Worm (Caenorhabditis elegans) whole organism, young adult: Measurements from ENCODE around the gene msrp-3.
"Not testable (repeated sequence)": the region's sequence is repeated elsewhere in the genome, so short reads cannot be mapped to it uniquely, and the experiment has no call there.

Experiments used
- B0336.3 ChIP-seq: fragments of 200-800 bp; sonication (Bioruptor generic); IDR thresholded peaks from 2 replicates; pipeline ENCODE4 v1.3.6; 2022; ENCODE audit warnings: missing genetic modification characterization, missing compliant biosample characterization
- F10E7.11 ChIP-seq: sonication (generic microtip); optimal IDR thresholded peaks from 2 replicates; lab custom pipeline; 2017; ENCODE audit warnings: mild to moderate bottlenecking, missing genetic modification characterization, moderate library complexity, missing compliant biosample characterization
- F22D6.2 ChIP-seq: sonication (generic microtip); optimal IDR thresholded peaks from 2 replicates; lab custom pipeline; 2016; ENCODE audit warnings: mild to moderate bottlenecking, missing genetic modification characterization, missing compliant biosample characterization
- F37B4.10 ChIP-seq: fragments of 200-800 bp; sonication (Bioruptor generic); IDR thresholded peaks from 2 replicates; pipeline ENCODE4 v1.3.6; 2022; ENCODE audit warnings: missing genetic modification characterization, missing compliant biosample characterization
- F49E8.2 ChIP-seq: sonication (generic microtip); optimal IDR thresholded peaks from 3 replicates; lab custom pipeline; 2017; ENCODE audit warnings: missing genetic modification characterization, mild to moderate bottlenecking, missing compliant biosample characterization, antibody characterized with exemption, moderate library complexity; ENCODE audit not compliant: insufficient read depth
- F57C9.4 ChIP-seq: sonication (generic microtip); optimal IDR thresholded peaks from 2 replicates; lab custom pipeline; 2017; ENCODE audit warnings: mild to moderate bottlenecking, missing genetic modification characterization, missing compliant biosample characterization
- K11D2.4 ChIP-seq: fragments of 200-800 bp; sonication (Bioruptor generic); IDR thresholded peaks from 2 replicates; pipeline ENCODE4 v1.3.6; 2022; ENCODE audit warnings: missing genetic modification reagents, missing genetic modification characterization, missing compliant biosample characterization
- K12H6.12 ChIP-seq: fragments of 200-800 bp; sonication (Bioruptor generic); optimal IDR thresholded peaks from 2 replicates; lab custom pipeline; 2018; ENCODE audit warnings: mild to moderate bottlenecking, missing genetic modification characterization, missing compliant biosample characterization
- T07F8.4 ChIP-seq: sonication (generic microtip); optimal IDR thresholded peaks from 2 replicates; lab custom pipeline; 2016; ENCODE audit warnings: mild to moderate bottlenecking, missing genetic modification characterization, moderate library complexity, missing compliant biosample characterization
- Y79H2A.3 ChIP-seq: fragments of 200-800 bp; sonication (Bioruptor generic); conservative IDR thresholded peaks from 2 replicates; pipeline ENCODE4 v1.3.6; 2022; ENCODE audit warnings: missing genetic modification reagents, missing genetic modification characterization, missing compliant biosample characterization
- ama-1 ChIP-seq, 3 experiments: fragments of 150-350 bp in 1 of 3; sonication (generic microtip) in 2 of 3; optimal IDR thresholded peaks; 2 replicates each; lab custom pipeline; 2014 to 2018; ENCODE audit warnings: missing biosample characterization in 2 of 3, missing genetic modification characterization in 2 of 3, missing genetic modification reagents in 2 of 3
- athp-1 ChIP-seq: sonication (generic microtip); optimal IDR thresholded peaks from 2 replicates; lab custom pipeline; 2017; ENCODE audit warnings: mild to moderate bottlenecking, missing genetic modification characterization, missing compliant biosample characterization
- attf-5 ChIP-seq: fragments of 200-800 bp; sonication (Bioruptor generic); optimal IDR thresholded peaks from 2 replicates; lab custom pipeline; 2018; ENCODE audit warnings: mild to moderate bottlenecking, missing genetic modification characterization, missing compliant biosample characterization
- bed-1 ChIP-seq: fragments of 200-800 bp; sonication (Bioruptor generic); IDR thresholded peaks from 2 replicates; pipeline ENCODE4 v1.3.6; 2022; ENCODE audit warnings: missing genetic modification reagents, missing genetic modification characterization, missing compliant biosample characterization
- ceh-27 ChIP-seq: fragments of 200-800 bp; sonication (Bioruptor generic); optimal IDR thresholded peaks from 2 replicates; lab custom pipeline; 2018; ENCODE audit warnings: mild to moderate bottlenecking, missing genetic modification characterization, moderate library complexity, missing compliant biosample characterization
- ceh-58 ChIP-seq: fragments of 200-800 bp; sonication (Bioruptor generic); IDR thresholded peaks from 2 replicates; pipeline ENCODE4 v1.3.6; 2022; ENCODE audit warnings: missing genetic modification characterization, missing compliant biosample characterization
- chd-7 ChIP-seq: sonication (generic microtip); optimal IDR thresholded peaks from 2 replicates; lab custom pipeline; 2016; ENCODE audit warnings: mild to moderate bottlenecking, missing genetic modification characterization, moderate library complexity, missing compliant biosample characterization
- ekl-4 ChIP-seq: fragments of 200-800 bp; sonication (Bioruptor generic); IDR thresholded peaks from 2 replicates; pipeline ENCODE4 v1.3.6; 2022; ENCODE audit warnings: missing genetic modification reagents, missing genetic modification characterization, missing compliant biosample characterization
- let-526 ChIP-seq: fragments of 200-800 bp; sonication (Bioruptor generic); IDR thresholded peaks from 2 replicates; pipeline ENCODE4 v1.3.6; 2022; ENCODE audit warnings: missing genetic modification reagents, missing genetic modification characterization, missing compliant biosample characterization
- lin-35 ChIP-seq, 3 experiments: fragments of 150-350 bp in 2 of 3; sonication (generic microtip) in 1 of 3; optimal IDR thresholded peaks; 2 replicates each; lab custom pipeline; 2014 to 2018; ENCODE audit warnings: missing biosample characterization in 3 of 3, missing genetic modification characterization in 3 of 3, missing genetic modification reagents in 3 of 3
- lin-40 ChIP-seq: sonication (generic microtip); optimal IDR thresholded peaks from 2 replicates; lab custom pipeline; 2016; ENCODE audit warnings: missing genetic modification characterization, mild to moderate bottlenecking, missing compliant biosample characterization, missing genotype, missing genetic modification reagents
- lin-54 ChIP-seq: fragments of 200-800 bp; sonication (Bioruptor generic); optimal IDR thresholded peaks from 2 replicates; lab custom pipeline; 2018; ENCODE audit warnings: mild to moderate bottlenecking, missing genetic modification characterization, missing compliant biosample characterization
- lir-1 ChIP-seq: fragments of 200-800 bp; sonication (Bioruptor generic); conservative IDR thresholded peaks from 2 replicates; pipeline ENCODE4 v1.3.6; 2022; ENCODE audit warnings: missing genetic modification reagents, missing genetic modification characterization, missing compliant biosample characterization
- lsl-1 ChIP-seq: fragments of 200-800 bp; sonication (Bioruptor generic); optimal IDR thresholded peaks from 2 replicates; lab custom pipeline; 2018; ENCODE audit warnings: mild to moderate bottlenecking, missing genetic modification characterization, moderate library complexity, missing compliant biosample characterization
- lsy-27 ChIP-seq: sonication (generic microtip); optimal IDR thresholded peaks from 2 replicates; lab custom pipeline; 2017; ENCODE audit warnings: missing genetic modification characterization, mild to moderate bottlenecking, missing compliant biosample characterization, antibody characterized with exemption, missing genotype, borderline replicate concordance; ENCODE audit not compliant: insufficient read depth
- mcd-1 ChIP-seq: fragments of 200-800 bp; sonication (Bioruptor generic); IDR thresholded peaks from 2 replicates; pipeline ENCODE4 v1.3.6; 2022; ENCODE audit warnings: missing genetic modification reagents, missing genetic modification characterization, missing compliant biosample characterization
- mxl-1 ChIP-seq: sonication (generic microtip); optimal IDR thresholded peaks from 2 replicates; lab custom pipeline; 2016; ENCODE audit warnings: missing genetic modification characterization, missing compliant biosample characterization
- nfya-1 ChIP-seq: sonication (generic microtip); optimal IDR thresholded peaks from 2 replicates; lab custom pipeline; 2017; ENCODE audit warnings: antibody characterized with exemption, missing compliant biosample characterization, missing genetic modification characterization, borderline replicate concordance; ENCODE audit not compliant: insufficient read depth
- nhr-27 ChIP-seq: fragments of 200-800 bp; sonication (Bioruptor generic); optimal IDR thresholded peaks from 2 replicates; lab custom pipeline; 2018; ENCODE audit warnings: mild to moderate bottlenecking, missing genetic modification characterization, moderate library complexity, missing compliant biosample characterization
- nhr-80 ChIP-seq: sonication (generic microtip); optimal IDR thresholded peaks from 2 replicates; lab custom pipeline; 2016; ENCODE audit warnings: missing genetic modification characterization, missing compliant biosample characterization
- nhr-90 ChIP-seq: sonication (generic microtip); optimal IDR thresholded peaks from 2 replicates; lab custom pipeline; 2016; ENCODE audit warnings: missing genotype, mild to moderate bottlenecking, missing genetic modification characterization, missing compliant biosample characterization
- pbrm-1 ChIP-seq: fragments of 200-800 bp; sonication (Bioruptor generic); IDR thresholded peaks from 2 replicates; pipeline ENCODE4 v1.3.6; 2022; ENCODE audit warnings: missing genetic modification reagents, missing genetic modification characterization, missing compliant biosample characterization
- rpc-1 ChIP-seq, 2 experiments: fragments of 150-350 bp in 1 of 2; sonication (generic microtip) in 1 of 2; optimal IDR thresholded peaks; 2 replicates each; lab custom pipeline; 2014 to 2018; ENCODE audit warnings: missing biosample characterization in 1 of 2, missing genetic modification characterization in 1 of 2, missing genetic modification reagents in 1 of 2, missing genotype in 1 of 2
- sea-2 ChIP-seq: fragments of 200-800 bp; sonication (Bioruptor generic); IDR thresholded peaks from 2 replicates; pipeline ENCODE4 v1.3.6; 2022; ENCODE audit warnings: missing genetic modification characterization, missing compliant biosample characterization
- tbp1 ChIP-seq: fragments of 200-800 bp; sonication (Bioruptor generic); optimal IDR thresholded peaks from 2 replicates; lab custom pipeline; 2018; ENCODE audit warnings: mild to moderate bottlenecking, missing genetic modification characterization, missing compliant biosample characterization
- tbx-9 ChIP-seq: sonication (generic microtip); optimal IDR thresholded peaks from 2 replicates; lab custom pipeline; 2016; ENCODE audit warnings: borderline replicate concordance, missing genetic modification characterization, inconsistent platforms, missing compliant biosample characterization
- unc-130 ChIP-seq: sonication (generic microtip); optimal IDR thresholded peaks from 2 replicates; lab custom pipeline; 2016; ENCODE audit warnings: missing genetic modification reagents, missing genetic modification characterization, missing compliant biosample characterization
- unc-62 ChIP-seq: fragments of 150-350 bp; optimal IDR thresholded peaks from 2 replicates; lab custom pipeline; 2014; ENCODE audit warnings: missing biosample characterization, missing genetic modification reagents, missing genetic modification characterization
- zfh-2 ChIP-seq: fragments of 200-800 bp; sonication (Bioruptor generic); conservative IDR thresholded peaks from 2 replicates; pipeline ENCODE4 v1.3.6; 2022; ENCODE audit warnings: missing genetic modification reagents, missing genetic modification characterization, missing compliant biosample characterization
- ztf-18 ChIP-seq: sonication (generic microtip); optimal IDR thresholded peaks from 2 replicates; lab custom pipeline; 2016; ENCODE audit warnings: missing genotype, mild to moderate bottlenecking, missing genetic modification characterization, missing compliant biosample characterization
- ztf-25 ChIP-seq: fragments of 200-800 bp; sonication (Bioruptor generic); IDR thresholded peaks from 2 replicates; pipeline ENCODE4 v1.3.6; 2022; ENCODE audit warnings: missing genetic modification reagents, missing genetic modification characterization, missing compliant biosample characterization
- ztf-28 ChIP-seq: fragments of 200-800 bp; sonication (Bioruptor generic); IDR thresholded peaks from 2 replicates; pipeline ENCODE4 v1.3.6; 2022; ENCODE audit warnings: missing genetic modification reagents, missing genetic modification characterization, missing compliant biosample characterization
- ztf-3 ChIP-seq: fragments of 200-800 bp; sonication (Bioruptor generic); optimal IDR thresholded peaks from 2 replicates; lab custom pipeline; 2018; ENCODE audit warnings: mild to moderate bottlenecking, missing genetic modification characterization, missing compliant biosample characterization

msrp-3 gene

DNA sequence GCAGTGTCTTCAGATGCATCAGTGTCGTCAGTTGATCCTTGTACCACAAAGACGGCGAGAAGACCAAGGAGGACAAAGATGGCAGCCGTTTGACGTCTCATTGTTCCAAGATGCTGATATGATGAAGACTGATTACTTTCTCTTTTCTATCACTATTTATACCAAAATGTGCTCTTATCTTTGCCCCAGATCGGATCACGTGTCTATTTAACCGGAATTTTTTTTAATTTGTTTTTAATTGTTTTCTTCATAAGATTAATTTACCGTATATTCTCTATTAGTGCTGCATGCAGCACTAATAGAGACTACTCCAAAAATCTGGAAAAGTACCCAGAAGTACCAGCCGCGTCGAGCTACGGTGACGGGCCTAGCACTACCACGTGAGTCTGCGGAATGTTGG is at the start of gene msrp-3:
Gene msrp-3, minus strand, starts transcription at position 101 of the 400 bp plus-strand sequence.
- TF ChIP-seq unc-62 (GFP tag; lab: Kevin White, UChicago) (no peak), ztf-18 (tag; lab: Kevin White, UChicago) (no peak), lir-1 (GFP tag; lab: Robert Waterston, UW) (no peak), nhr-80 (no peak), mcd-1 (GFP tag; lab: Robert Waterston, UW) (no peak), nhr-90 (no peak), rpc-1 (optimal IDR thresholded peaks at IDR 0.05; lab: Kevin White, UChicago) (no peak), rpc-1 (tag; optimal IDR thresholded peaks at IDR 0.05; lab: Kevin White, UChicago) (no peak), tbx-9 (tag; lab: Kevin White, UChicago) (no peak), ztf-28 (GFP tag; lab: Robert Waterston, UW) (no peak), sea-2 (no peak), lsl-1 (GFP tag; lab: Kevin White, UChicago) (no peak)
- TF ChIP-seq, all 124 proteins: peak for 0

DNA sequence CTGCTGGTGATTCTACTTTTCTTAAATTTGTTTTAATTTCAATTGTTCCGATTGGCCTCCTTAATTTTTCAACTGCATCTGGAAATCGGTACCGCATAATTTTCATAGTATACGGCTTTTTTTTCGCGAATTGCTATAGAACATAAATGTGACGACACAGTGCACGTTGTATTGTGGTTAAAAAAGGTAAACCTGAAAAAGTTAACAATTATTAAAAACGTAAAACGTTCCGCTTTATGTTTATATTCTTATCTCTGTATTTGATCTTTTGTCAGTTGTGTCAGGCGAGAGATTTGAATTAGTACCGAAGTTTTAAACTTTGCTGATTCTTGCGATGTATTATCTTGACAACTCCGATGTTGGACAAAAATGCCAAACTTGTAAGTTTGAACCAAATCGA is 46.9 kb upstream of the msrp-3 start, which contains the start of gene Y46B2A.4:
Gene Y46B2A.4, plus strand, starts transcription at position 301 of the 400 bp plus-strand sequence.
- TF ChIP-seq unc-130 (GFP tag; lab: Kevin White, UChicago): no peak
- no peak for TF ChIP-seq ztf-28 (GFP tag; lab: Robert Waterston, UW)
- TF ChIP-seq nfya-1 (tag; lab: Kevin White, UChicago): no peak
- TF ChIP-seq zfh-2 (GFP tag; lab: Robert Waterston, UW): no peak
- TF ChIP-seq F57C9.4: no peak
- no peak for TF ChIP-seq F49E8.2 (tag; lab: Kevin White, UChicago)
- TF ChIP-seq nhr-27: no peak
- no peak for TF ChIP-seq F10E7.11 (tag; lab: Kevin White, UChicago)
- no peak for TF ChIP-seq F22D6.2 (tag; lab: Kevin White, UChicago)
- TF ChIP-seq K12H6.12: no peak
- no peak for TF ChIP-seq Y79H2A.3
- TF ChIP-seq pbrm-1 (GFP tag; lab: Robert Waterston, UW): no peak
- no peak for TF ChIP-seq lsy-27 (tag; lab: Kevin White, UChicago)
- no peak for TF ChIP-seq unc-62 (GFP tag; lab: Kevin White, UChicago)
- no peak for TF ChIP-seq ztf-25 (GFP tag; lab: Robert Waterston, UW)
- TF ChIP-seq tbp1 (GFP tag; lab: Kevin White, UChicago): no peak
- TF ChIP-seq lin-35 (GFP tag; optimal IDR thresholded peaks at IDR 0.05; lab: Kevin White, UChicago): no peak
- TF ChIP-seq athp-1: no peak
- TF ChIP-seq F37B4.10 (GFP tag; lab: Robert Waterston, UW): no peak
- no peak for TF ChIP-seq mxl-1 (tag; lab: Kevin White, UChicago)

ce11 chrII:850567-850966 is 35.9 kb upstream of the msrp-3 start, which contains the start of gene F28A10.5:
Gene F28A10.5, minus strand, starts transcription at chrII:850667.
- TF ChIP-seq ceh-27; ceh-58; chd-7 (tag; lab: Kevin White, UChicago): not testable (repeated sequence)

ce11 chrII:848519-848918 is 33.9 kb upstream of the msrp-3 start, which contains the start of the genes acdh-9 and F28A10.13:
Gene acdh-9, minus strand, starts transcription at chrII:848603.
Gene F28A10.13, plus strand, starts transcription at chrII:848812.
- TF ChIP-seq let-526 (GFP tag; lab: Robert Waterston, UW): 0 out of 2 replicates have a peak, but pooled peaks have one; percentile 55
- peak; percentile 0 for TF ChIP-seq nhr-90
- peak; percentile 31; the same call in 1 of the 2 replicates for TF ChIP-seq K11D2.4 (GFP tag; lab: Robert Waterston, UW)
- TF ChIP-seq Y79H2A.3: no peak
- TF ChIP-seq B0336.3 (GFP tag; lab: Robert Waterston, UW): peak; percentile 70
- TF ChIP-seq ekl-4 (GFP tag; lab: Robert Waterston, UW): no peak
- no peak for TF ChIP-seq bed-1 (GFP tag; lab: Robert Waterston, UW)
- TF ChIP-seq lin-40 (tag; lab: Kevin White, UChicago): peak; percentile 31
- peak; percentile 74 for TF ChIP-seq nhr-80
- TF ChIP-seq ceh-27: peak; percentile 25
- TF ChIP-seq T07F8.4 (tag; lab: Kevin White, UChicago): no peak
- TF ChIP-seq ztf-3 (GFP tag; lab: Kevin White, UChicago): no peak
- peak; percentile 31 for TF ChIP-seq lin-54 (GFP tag; lab: Kevin White, UChicago)
- peak; percentile 35 for TF ChIP-seq tbp1 (GFP tag; lab: Kevin White, UChicago)
- peak; percentile 57 for TF ChIP-seq attf-5 (GFP tag; lab: Kevin White, UChicago)
- peak; percentile 41 for TF ChIP-seq ama-1 (optimal IDR thresholded peaks at IDR 0.05; lab: Kevin White, UChicago)
- TF ChIP-seq ama-1 (GFP tag; optimal IDR thresholded peaks at IDR 0.05; lab: Kevin White, UChicago): no peak
- peak; percentile 65 for TF ChIP-seq F22D6.2 (tag; lab: Kevin White, UChicago)
- peak; percentile 41; the same call in 1 of the 2 replicates for TF ChIP-seq mcd-1 (GFP tag; lab: Robert Waterston, UW)
